Fruit fly (Drosophila melanogaster) whole organism, embryonic: Measurements from ENCODE around the gene obst-F.

Experiments used
- ATbp ChIP-seq: fragments of 200-800 bp; sonication (Bioruptor generic); optimal IDR thresholded peaks from 2 replicates; lab custom pipeline; 2017; ENCODE audit warnings: missing biosample characterization, mild to moderate bottlenecking, missing genetic modification characterization, missing genetic modification reagents
- Atf3 ChIP-seq: fragments of 200-800 bp; sonication (Bioruptor generic); optimal IDR thresholded peaks from 3 replicates; lab custom pipeline; 2016; ENCODE audit warnings: missing biosample characterization, missing genetic modification characterization
- B-H2 ChIP-seq: fragments of 200-800 bp; sonication (Bioruptor generic); optimal IDR thresholded peaks from 2 replicates; lab custom pipeline; 2018; ENCODE audit warnings: missing biosample characterization, mild to moderate bottlenecking, missing genetic modification characterization
- Bgb ChIP-seq: fragments of 200-800 bp; sonication (Bioruptor generic); IDR thresholded peaks from 2 replicates; pipeline ENCODE4 v1.3.6; 2022; ENCODE audit warnings: missing biosample characterization, missing genetic modification characterization; ENCODE audit not compliant: partially characterized antibody
- Blimp-1 ChIP-seq: fragments of 200-800 bp; sonication (Bioruptor generic); optimal IDR thresholded peaks from 3 replicates; lab custom pipeline; 2018; ENCODE audit warnings: missing biosample characterization, missing genetic modification characterization, mild to moderate bottlenecking, moderate library complexity, missing genetic modification reagents
- CG11085 ChIP-seq: fragments of 200-800 bp; sonication (Bioruptor generic); IDR thresholded peaks from 2 replicates; pipeline ENCODE4 v1.3.6; 2022; ENCODE audit warnings: missing biosample characterization, missing genetic modification characterization
- CG12299 ChIP-seq: fragments of 200-800 bp; sonication (Bioruptor generic); optimal IDR thresholded peaks from 2 replicates; lab custom pipeline; 2018; ENCODE audit warnings: missing biosample characterization, mild to moderate bottlenecking, missing genetic modification characterization
- CG13296 ChIP-seq: fragments of 200-800 bp; sonication (Bioruptor generic); optimal IDR thresholded peaks from 3 replicates; lab custom pipeline; 2018; ENCODE audit warnings: missing biosample characterization, mild to moderate bottlenecking, missing genetic modification characterization
- CG13775 ChIP-seq: fragments of 200-800 bp; sonication (Bioruptor generic); optimal IDR thresholded peaks from 3 replicates; lab custom pipeline; 2017; ENCODE audit warnings: missing biosample characterization, mild to moderate bottlenecking, missing genetic modification characterization
- CG2199 ChIP-seq: fragments of 200-800 bp; sonication (Bioruptor generic); IDR thresholded peaks from 3 replicates; pipeline ENCODE4 v1.3.6; 2022; ENCODE audit warnings: missing biosample characterization, missing genetic modification characterization
- CG30020 ChIP-seq: fragments of 200-800 bp; optimal IDR thresholded peaks from 2 replicates; lab custom pipeline; 2019; ENCODE audit warnings: missing biosample characterization, mild to moderate bottlenecking, missing genetic modification characterization, moderate library complexity
- CG30431 ChIP-seq: fragments of 200-800 bp; sonication (Bioruptor generic); optimal IDR thresholded peaks from 2 replicates; lab custom pipeline; 2017; ENCODE audit warnings: missing biosample characterization, missing genetic modification characterization
- CG32767 ChIP-seq: fragments of 200-800 bp; sonication (Bioruptor generic); IDR thresholded peaks from 2 replicates; pipeline ENCODE4 v1.3.6; 2022; ENCODE audit warnings: missing biosample characterization, missing genetic modification characterization
- CG3407 ChIP-seq: fragments of 200-800 bp; sonication (Bioruptor generic); optimal IDR thresholded peaks from 2 replicates; lab custom pipeline; 2018; ENCODE audit warnings: missing biosample characterization, mild to moderate bottlenecking, missing genetic modification characterization
- CG6175 ChIP-seq: fragments of 200-800 bp; sonication (Bioruptor generic); IDR thresholded peaks from 3 replicates; pipeline ENCODE4 v1.3.6; 2022; ENCODE audit warnings: missing biosample characterization, missing genetic modification characterization
- CG7357 ChIP-seq: fragments of 200-800 bp; sonication (Bioruptor generic); IDR thresholded peaks from 3 replicates; pipeline ENCODE4 v1.3.6; 2022; ENCODE audit warnings: missing biosample characterization, missing genetic modification characterization
- CG7987 ChIP-seq: fragments of 200-800 bp; sonication (Bioruptor generic); optimal IDR thresholded peaks from 2 replicates; lab custom pipeline; 2018; ENCODE audit warnings: missing biosample characterization, mild to moderate bottlenecking, missing genetic modification characterization, moderate library complexity
- CG8478 ChIP-seq: fragments of >200 bp; optimal IDR thresholded peaks from 2 replicates; lab custom pipeline; 2018
- CG9932 ChIP-seq: fragments of 200-800 bp; sonication (Bioruptor generic); IDR thresholded peaks from 2 replicates; pipeline ENCODE4 v1.3.6; 2022; ENCODE audit warnings: missing biosample characterization, missing genetic modification characterization
- Ets65A ChIP-seq: fragments of 200-800 bp; sonication (Bioruptor generic); peaks from one replicate; lab custom pipeline; 2016; ENCODE audit warnings: missing biosample characterization, missing genetic modification characterization
- Ets97D ChIP-seq: fragments of 200-800 bp; sonication (Bioruptor generic); optimal IDR thresholded peaks from 3 replicates; lab custom pipeline; 2016; ENCODE audit warnings: missing biosample characterization, missing genetic modification characterization
- Lhr ChIP-seq: fragments of 200-800 bp; sonication (Bioruptor generic); optimal IDR thresholded peaks from 3 replicates; lab custom pipeline; 2017; ENCODE audit warnings: mild to moderate bottlenecking, missing biosample characterization, missing genetic modification reagents, missing genetic modification characterization
- MBD-R2 ChIP-seq: fragments of 200-800 bp; sonication (Bioruptor generic); IDR thresholded peaks from 2 replicates; pipeline ENCODE4 v1.3.6; 2022; ENCODE audit warnings: missing biosample characterization, missing genetic modification characterization
- NC2α ChIP-seq: fragments of 200-800 bp; sonication (Bioruptor generic); optimal IDR thresholded peaks from 2 replicates; lab custom pipeline; 2016; ENCODE audit warnings: missing biosample characterization, missing genetic modification characterization
- Opbp ChIP-seq: fragments of 200-800 bp; sonication (Bioruptor generic); IDR thresholded peaks from 3 replicates; pipeline ENCODE4 v1.3.6; 2022; ENCODE audit warnings: missing biosample characterization, missing genetic modification characterization; ENCODE audit not compliant: partially characterized antibody
- PHDP ChIP-seq: fragments of 200-800 bp; sonication (Bioruptor generic); optimal IDR thresholded peaks from 3 replicates; lab custom pipeline; 2018; ENCODE audit warnings: missing biosample characterization, mild to moderate bottlenecking, missing genetic modification characterization, moderate library complexity
- Poxn ChIP-seq: fragments of 200-800 bp; sonication (Bioruptor generic); IDR thresholded peaks from 2 replicates; pipeline ENCODE4 v1.3.6; 2022; ENCODE audit warnings: missing biosample characterization, missing genetic modification characterization
- Ravus ChIP-seq: fragments of 200-800 bp; sonication (Bioruptor generic); IDR thresholded peaks from 2 replicates; pipeline ENCODE4 v1.3.6; 2022; ENCODE audit warnings: missing biosample characterization, missing genetic modification characterization
- Vsx1 ChIP-seq: fragments of 200-800 bp; sonication (Bioruptor generic); optimal IDR thresholded peaks from 2 replicates; lab custom pipeline; 2017; ENCODE audit warnings: missing biosample characterization, mild to moderate bottlenecking, missing genetic modification characterization, missing genetic modification reagents
- dm ChIP-seq: fragments of 200-800 bp; sonication (Bioruptor generic); optimal IDR thresholded peaks from 3 replicates; lab custom pipeline; 2016; ENCODE audit warnings: missing biosample characterization, missing genetic modification characterization
- dysf ChIP-seq: fragments of 200-800 bp; sonication (Bioruptor generic); IDR thresholded peaks from 3 replicates; pipeline ENCODE4 v1.3.6; 2022; ENCODE audit warnings: missing biosample characterization, missing genetic modification characterization
- emc ChIP-seq: fragments of 200-800 bp; sonication (Bioruptor generic); optimal IDR thresholded peaks from 2 replicates; lab custom pipeline; 2016; ENCODE audit warnings: missing biosample characterization, missing genetic modification characterization
- gsb ChIP-seq: fragments of 200-800 bp; sonication (Bioruptor generic); IDR thresholded peaks from 2 replicates; pipeline ENCODE4 v1.3.6; 2022; ENCODE audit warnings: missing biosample characterization, missing genetic modification characterization
- hth ChIP-seq: fragments of >200 bp; optimal IDR thresholded peaks from 2 replicates; lab custom pipeline; 2017; ENCODE audit warnings: inconsistent platforms
- jigr1 ChIP-seq: fragments of 200-800 bp; sonication (Bioruptor generic); IDR thresholded peaks from 3 replicates; pipeline ENCODE4 v1.3.6; 2022; ENCODE audit warnings: missing biosample characterization, missing genetic modification characterization
- lola ChIP-seq, 3 experiments: fragments of >200 bp in 2 of 3; fragments of 200-800 bp in 1 of 3; sonication (Bioruptor generic) in 1 of 3; optimal IDR thresholded peaks; 2 replicates each; lab custom pipeline; 2017 to 2019; ENCODE audit warnings: missing biosample characterization in 3 of 3, missing genetic modification characterization in 3 of 3, mild to moderate bottlenecking in 1 of 3, moderate library complexity in 1 of 3
- mld ChIP-seq: fragments of 200-800 bp; sonication (Bioruptor generic); IDR thresholded peaks from 3 replicates; pipeline ENCODE4 v1.3.6; 2022; ENCODE audit warnings: missing biosample characterization, missing genetic modification characterization; ENCODE audit not compliant: partially characterized antibody
- tap ChIP-seq: fragments of 200-800 bp; optimal IDR thresholded peaks from 3 replicates; lab custom pipeline; 2019; ENCODE audit warnings: missing biosample characterization, mild to moderate bottlenecking, missing genetic modification characterization, moderate library complexity
- zen ChIP-seq: fragments of 200-800 bp; sonication (Bioruptor generic); optimal IDR thresholded peaks from 3 replicates; lab custom pipeline; 2018; ENCODE audit warnings: missing biosample characterization, mild to moderate bottlenecking, missing genetic modification characterization, moderate library complexity
- zfh1 ChIP-seq: fragments of 200-800 bp; sonication (Bioruptor generic); IDR thresholded peaks from 3 replicates; pipeline ENCODE4 v1.3.6; 2022; ENCODE audit warnings: missing biosample characterization, missing genetic modification characterization

Gene obst-F

dm6 chr3L:20223398-20223951 lies 22.0 kb upstream of the obst-F start, which contains the start of gene CG17147 (continued):
- TF ChIP-seq emc = no peak
- no peak for TF ChIP-seq jigr1
- no peak for TF ChIP-seq CG13775
- TF ChIP-seq dysf (GFP tag; lab: Robert Waterston, UW) = no peak
- TF ChIP-seq Lhr (GFP tag; lab: Kevin White, UChicago) = no peak
- no peak for TF ChIP-seq zfh1 (GFP tag; lab: Robert Waterston, UW)
- no peak for TF ChIP-seq Bgb (GFP tag; lab: Robert Waterston, UW)
- TF ChIP-seq CG3407 (GFP tag; lab: Kevin White, UChicago) = no peak
- peak; percentile 25 for TF ChIP-seq B-H2 (GFP tag; lab: Kevin White, UChicago)
- TF ChIP-seq CG6175 (GFP tag; lab: Robert Waterston, UW) = no peak
- no peak for TF ChIP-seq NC2α
- no peak for TF ChIP-seq Ets97D (GFP tag; lab: Kevin White, UChicago)
- no peak for TF ChIP-seq Opbp (GFP tag; lab: Robert Waterston, UW)
- TF ChIP-seq CG32767 (GFP tag; lab: Robert Waterston, UW) = no peak
- TF ChIP-seq CG2199 (GFP tag; lab: Robert Waterston, UW) = no peak
- no peak for TF ChIP-seq Ravus (GFP tag; lab: Robert Waterston, UW)
- no peak for TF ChIP-seq tap (tag; lab: Kevin White, UChicago)
- no peak for TF ChIP-seq zen (tag; lab: Kevin White, UChicago)
- TF ChIP-seq gsb (GFP tag; lab: Robert Waterston, UW) = no peak
- TF ChIP-seq CG30020 = no peak
- no peak for TF ChIP-seq mld (GFP tag; lab: Robert Waterston, UW)
- no peak for TF ChIP-seq Blimp-1 (GFP tag; lab: Kevin White, UChicago)
- TF ChIP-seq Vsx1 (GFP tag; lab: Kevin White, UChicago) = peak; percentile 13
- no peak for TF ChIP-seq PHDP (tag; lab: Kevin White, UChicago)
- TF ChIP-seq MBD-R2 = no peak
- TF ChIP-seq CG11085 (GFP tag; lab: Robert Waterston, UW) = no peak
- TF ChIP-seq CG12299 = no peak
- TF ChIP-seq CG9932 (GFP tag; lab: Robert Waterston, UW) = no peak
- TF ChIP-seq CG13296 (GFP tag; lab: Kevin White, UChicago) = peak; percentile 12
- no peak for TF ChIP-seq CG7357
- no peak for TF ChIP-seq hth (lab: Kevin White, UChicago)
- TF ChIP-seq dm (GFP tag; lab: Kevin White, UChicago) = no peak
- TF ChIP-seq CG30431 (GFP tag; lab: Kevin White, UChicago) = no peak
- TF ChIP-seq Atf3 (GFP tag; lab: Kevin White, UChicago) = no peak
- TF ChIP-seq ATbp (GFP tag; lab: Kevin White, UChicago) = no peak
- no peak for TF ChIP-seq Poxn (GFP tag; lab: Robert Waterston, UW)
- no peak for TF ChIP-seq CG7987 (GFP tag; lab: Kevin White, UChicago)
- TF ChIP-seq CG8478 (lab: Kevin White, UChicago) = no peak

- TF ChIP-seq Ets65A (GFP tag; lab: Kevin White, UChicago) = peak; percentile 93
- TF ChIP-seq lola (GFP tag; optimal IDR thresholded peaks at IDR 0.05; lab: Kevin White, UChicago) = no peak
Measured at dm6 chr3L:20222617-20223016, 21.2 kb upstream of the obst-F start.
